Fruit fly (Drosophila melanogaster): ENCODE data around the gene Tpc1.

Gene Tpc1

dm6 chr3R:10881824-10882559 is at the start of gene Tpc1 (continued):
- peak; percentile 19 for TF ChIP-seq unpg (GFP tag; optimal IDR thresholded peaks at IDR 0.05)
- peak; percentile 0 for TF ChIP-seq CG18262 (tag; optimal IDR thresholded peaks at IDR 0.05)
- TF ChIP-seq CG4730 (GFP tag; IDR thresholded peaks at IDR 0.05), result no peak
- TF ChIP-seq C15 (GFP tag; IDR thresholded peaks at IDR 0.05), result no peak
- TF ChIP-seq Sry-β (GFP tag; optimal IDR thresholded peaks at IDR 0.05), result peak; percentile 99
- peak; percentile 8 for TF ChIP-seq CG18599 (GFP tag; optimal IDR thresholded peaks at IDR 0.05)
- TF ChIP-seq CG6765 (GFP tag; optimal IDR thresholded peaks at IDR 0.05), result no peak
- TF ChIP-seq h (optimal IDR thresholded peaks at IDR 0.05), result no peak
- TF ChIP-seq Sin3A (optimal IDR thresholded peaks at IDR 0.05), result peak; percentile 79
- peak; percentile 29 for TF ChIP-seq Dad (GFP tag; optimal IDR thresholded peaks at IDR 0.05)
- no peak for TF ChIP-seq CG13296 (GFP tag; optimal IDR thresholded peaks at IDR 0.05)
- peak; percentile 46; the same call in 1 of the 2 replicates for TF ChIP-seq slbo (GFP tag; IDR thresholded peaks at IDR 0.05)
- TF ChIP-seq inv (GFP tag; IDR thresholded peaks at IDR 0.05; ENCODE audit: partially characterized antibody), result peak; percentile 85
- peak; percentile 73 for TF ChIP-seq Bgb (GFP tag; IDR thresholded peaks at IDR 0.05; ENCODE audit: partially characterized antibody)
- TF ChIP-seq zfh1 (GFP tag; IDR thresholded peaks at IDR 0.05), result 0 out of 3 replicates have a peak, but pooled peaks have one; percentile 7
- no peak for TF ChIP-seq CG8281 (tag; optimal IDR thresholded peaks at IDR 0.05)
- peak; percentile 47 for TF ChIP-seq Nf-YC (tag; optimal IDR thresholded peaks at IDR 0.05)
- TF ChIP-seq Taf1 (GFP tag; IDR thresholded peaks at IDR 0.05), result no peak
- no peak for TF ChIP-seq Trl (optimal IDR thresholded peaks at IDR 0.05)
- TF ChIP-seq Trl (GFP tag; optimal IDR thresholded peaks at IDR 0.05), result peak; percentile 38
- peak; percentile 27 for TF ChIP-seq pum (GFP tag; optimal IDR thresholded peaks at IDR 0.05)
- peak; percentile 5 for TF ChIP-seq tin (GFP tag; optimal IDR thresholded peaks at IDR 0.05)
- no peak for TF ChIP-seq nom (GFP tag; optimal IDR thresholded peaks at IDR 0.05)
- peak; percentile 59 for TF ChIP-seq phol (tag; optimal IDR thresholded peaks at IDR 0.05)
- no peak for TF ChIP-seq CG15073 (GFP tag; optimal IDR thresholded peaks at IDR 0.05)
- peak; percentile 14 for TF ChIP-seq ind (GFP tag; optimal IDR thresholded peaks at IDR 0.05)
- no peak for TF ChIP-seq CG10979 (tag; optimal IDR thresholded peaks at IDR 0.05)
- TF ChIP-seq CG11504 (tag; optimal IDR thresholded peaks at IDR 0.05), result peak; percentile 88
- TF ChIP-seq chn (GFP tag; optimal IDR thresholded peaks at IDR 0.05), result peak; percentile 29
- TF ChIP-seq CG15601 (tag; optimal IDR thresholded peaks at IDR 0.05), result peak; percentile 48
- peak in 1 of 2 experiments; percentile 12 for TF ChIP-seq bsh (GFP tag; optimal IDR thresholded peaks at IDR 0.05)
- peak; percentile 42 for TF ChIP-seq CG7786 (GFP tag; optimal IDR thresholded peaks at IDR 0.05)
- peak; percentile 57 for TF ChIP-seq gem (tag; optimal IDR thresholded peaks at IDR 0.05)
- TF ChIP-seq CkIIα-i1 (GFP tag; IDR thresholded peaks at IDR 0.05), result no peak
- no peak for TF ChIP-seq CG17612 (GFP tag; IDR thresholded peaks at IDR 0.05)
- TF ChIP-seq CG2678 (tag; optimal IDR thresholded peaks at IDR 0.05), result peak; percentile 33
- peak; percentile 73 for TF ChIP-seq CG2120 (GFP tag; optimal IDR thresholded peaks at IDR 0.05)
- TF ChIP-seq CG4360 (GFP tag; IDR thresholded peaks at IDR 0.05), result peak; percentile 82; the same call in 1 of the 2 replicates
- TF ChIP-seq pros (GFP tag; optimal IDR thresholded peaks at IDR 0.05), result peak; percentile 90
- TF ChIP-seq CG3847 (GFP tag; IDR thresholded peaks at IDR 0.05), result peak; percentile 49; the same call in 1 of the 2 replicates
- peak; percentile 67 for TF ChIP-seq trem (tag; optimal IDR thresholded peaks at IDR 0.05)
- no peak for TF ChIP-seq otp (GFP tag; IDR thresholded peaks at IDR 0.05)
- TF ChIP-seq fd3F (GFP tag; optimal IDR thresholded peaks at IDR 0.05), result no peak
- peak; percentile 70 for TF ChIP-seq CG6791 (GFP tag; IDR thresholded peaks at IDR 0.05; ENCODE audit: partially characterized antibody)
- peak; percentile 41 for TF ChIP-seq zfh2 (GFP tag; optimal IDR thresholded peaks at IDR 0.05)
- TF ChIP-seq dpn (GFP tag; optimal IDR thresholded peaks at IDR 0.05), result peak; percentile 16 to 44
- peak; percentile 62 for TF ChIP-seq CoRest (tag; optimal IDR thresholded peaks at IDR 0.05)
- no peak for TF ChIP-seq usp (GFP tag; optimal IDR thresholded peaks at IDR 0.05)
- peak; percentile 17 for TF ChIP-seq Hmr (GFP tag; optimal IDR thresholded peaks at IDR 0.05)
- TF ChIP-seq CG1024 (GFP tag; IDR thresholded peaks at IDR 0.05), result 0 out of 2 replicates have a peak, but pooled peaks have one; percentile 18
